Worm (Caenorhabditis elegans) whole organism, L4 larva: ENCODE measurements around the gene R11E3.1.
"Not testable (repeated sequence)": the region's sequence is repeated elsewhere in the genome, so short reads cannot be mapped to it uniquely, and the experiment has no call there.

ENCODE experiments used
- ama-1 ChIP-seq: fragments of 150-350 bp; optimal IDR thresholded peaks from 2 replicates; lab custom pipeline; 2014; ENCODE audit warnings: inconsistent platforms, mixed read lengths
- ceh-28 ChIP-seq: fragments of 150-350 bp; optimal IDR thresholded peaks from 2 replicates; lab custom pipeline; 2014; ENCODE audit warnings: missing biosample characterization, missing genetic modification reagents, missing genetic modification characterization
- fkh-10 ChIP-seq: fragments of 150-350 bp; optimal IDR thresholded peaks from 2 replicates; lab custom pipeline; 2014; ENCODE audit warnings: missing biosample characterization, missing genetic modification reagents, missing genetic modification characterization
- nhr-28 ChIP-seq: fragments of 150-350 bp; optimal IDR thresholded peaks from 2 replicates; lab custom pipeline; 2014; ENCODE audit warnings: missing biosample characterization, missing genetic modification characterization

ce11 chrIV:4784687-4785086 is 4.9 kb upstream of the R11E3.1 start:
- TF ChIP-seq ceh-28 (tag; lab: Kevin White, UChicago); ama-1 (lab: Kevin White, UChicago); nhr-28 (tag; lab: Kevin White, UChicago); fkh-10: not testable (repeated sequence)
